Fruit fly (Drosophila melanogaster): ENCODE data around the gene bves.

Gene bves

dm6 chrX:21027929-21028575 is 25.7 kb upstream of the bves start, which contains the start of gene CG1532 (continued):
- no peak for TF ChIP-seq Myb (GFP tag; optimal IDR thresholded peaks at IDR 0.05)
- TF ChIP-seq Ravus (GFP tag; IDR thresholded peaks at IDR 0.05), result no peak
- no peak for TF ChIP-seq CG11504 (tag; optimal IDR thresholded peaks at IDR 0.05)
- TF ChIP-seq croc (GFP tag; conservative IDR thresholded peaks at IDR 0.05), result no peak
- TF ChIP-seq gcm (GFP tag; optimal IDR thresholded peaks at IDR 0.05), result no peak
- TF ChIP-seq CG30431 (GFP tag; optimal IDR thresholded peaks at IDR 0.05), result no peak
- no peak for TF ChIP-seq Hey (tag; optimal IDR thresholded peaks at IDR 0.05)
- TF ChIP-seq usp (GFP tag; optimal IDR thresholded peaks at IDR 0.05), result no peak
- TF ChIP-seq HLHmδ (GFP tag; optimal IDR thresholded peaks at IDR 0.05), result no peak
- no peak for TF ChIP-seq klu (GFP tag; IDR thresholded peaks at IDR 0.05)
- TF ChIP-seq CG14860 (GFP tag; IDR thresholded peaks at IDR 0.05; ENCODE audit: partially characterized antibody), result no peak
- peak; percentile 68 for TF ChIP-seq Dll (GFP tag; IDR thresholded peaks at IDR 0.05; ENCODE audit: partially characterized antibody)
- TF ChIP-seq Aef1 (GFP tag; IDR thresholded peaks at IDR 0.05), result no peak
- no peak for TF ChIP-seq CkIIα-i1 (GFP tag; IDR thresholded peaks at IDR 0.05)
- TF ChIP-seq jing (GFP tag; optimal IDR thresholded peaks at IDR 0.05), result no peak
- TF ChIP-seq maf-S (GFP tag; optimal IDR thresholded peaks at IDR 0.05), result no peak
- TF ChIP-seq CG2120 (GFP tag; optimal IDR thresholded peaks at IDR 0.05), result no peak
- no peak for TF ChIP-seq Max (GFP tag; optimal IDR thresholded peaks at IDR 0.05)
- TF ChIP-seq CG4404 (GFP tag; IDR thresholded peaks at IDR 0.05), result no peak
- no peak for TF ChIP-seq CG16815 (GFP tag; optimal IDR thresholded peaks at IDR 0.05)
- no peak for TF ChIP-seq danr (GFP tag; IDR thresholded peaks at IDR 0.05)
- no peak for TF ChIP-seq sr (GFP tag; IDR thresholded peaks at IDR 0.05)
- no peak for TF ChIP-seq luna (GFP tag; optimal IDR thresholded peaks at IDR 0.05)
- TF ChIP-seq dan (GFP tag; IDR thresholded peaks at IDR 0.05), result no peak
- TF ChIP-seq CG31441 (GFP tag; IDR thresholded peaks at IDR 0.05), result peak; percentile 38; the same call in 1 of the 2 replicates
- no peak for TF ChIP-seq CG6683 (GFP tag; optimal IDR thresholded peaks at IDR 0.05)
- peak; percentile 3 for TF ChIP-seq CG18476 (GFP tag; optimal IDR thresholded peaks at IDR 0.05)
- no peak for TF ChIP-seq CG5180 (GFP tag; optimal IDR thresholded peaks at IDR 0.05)
- TF ChIP-seq ash1 (GFP tag; optimal IDR thresholded peaks at IDR 0.05), result no peak
- TF ChIP-seq Gug (GFP tag; IDR thresholded peaks at IDR 0.05), result no peak
- TF ChIP-seq dati (GFP tag; IDR thresholded peaks at IDR 0.05), result no peak
- TF ChIP-seq CG6272 (GFP tag; IDR thresholded peaks at IDR 0.05), result no peak
- no peak for TF ChIP-seq NfI (GFP tag; optimal IDR thresholded peaks at IDR 0.05)
- no peak for TF ChIP-seq Dek (tag; optimal IDR thresholded peaks at IDR 0.05)
- TF ChIP-seq CG3163 (GFP tag; optimal IDR thresholded peaks at IDR 0.05), result no peak
- TF ChIP-seq CG4730 (GFP tag; IDR thresholded peaks at IDR 0.05), result no peak
- TF ChIP-seq zfh2 (GFP tag; optimal IDR thresholded peaks at IDR 0.05), result no peak
- no peak for TF ChIP-seq CG14965 (GFP tag; optimal IDR thresholded peaks at IDR 0.05; ENCODE audit: borderline replicate concordance)
- TF ChIP-seq CG1602 (GFP tag; optimal IDR thresholded peaks at IDR 0.05), result no peak
- TF ChIP-seq CG9876 (GFP tag; optimal IDR thresholded peaks at IDR 0.05), result no peak
- TF ChIP-seq lilli (GFP tag; optimal IDR thresholded peaks at IDR 0.05), result no peak
- no peak for TF ChIP-seq CG9437 (GFP tag; optimal IDR thresholded peaks at IDR 0.05)
- TF ChIP-seq CG14441 (GFP tag; IDR thresholded peaks at IDR 0.05), result no peak
- TF ChIP-seq NC2β (GFP tag; optimal IDR thresholded peaks at IDR 0.05), result no peak
- no peak for TF ChIP-seq CG9727 (GFP tag; optimal IDR thresholded peaks at IDR 0.05)
- TF ChIP-seq ase (GFP tag; IDR thresholded peaks at IDR 0.05), result no peak
- no peak for TF ChIP-seq Antp (GFP tag; optimal IDR thresholded peaks at IDR 0.05)
- no peak for TF ChIP-seq CHES-1-like (GFP tag; optimal IDR thresholded peaks at IDR 0.05)
- no peak for TF ChIP-seq Hsf (GFP tag; optimal IDR thresholded peaks at IDR 0.05)
- no peak for TF ChIP-seq yki (optimal IDR thresholded peaks at IDR 0.05)
- TF ChIP-seq fd64A (GFP tag; optimal IDR thresholded peaks at IDR 0.05), result no peak
- TF ChIP-seq CG3995 (GFP tag; optimal IDR thresholded peaks at IDR 0.05), result no peak

Data from whole organism, embryonic.